Fruit fly (Drosophila melanogaster): ENCODE measurements around the gene Cpr12A.

Gene Cpr12A

DNA sequence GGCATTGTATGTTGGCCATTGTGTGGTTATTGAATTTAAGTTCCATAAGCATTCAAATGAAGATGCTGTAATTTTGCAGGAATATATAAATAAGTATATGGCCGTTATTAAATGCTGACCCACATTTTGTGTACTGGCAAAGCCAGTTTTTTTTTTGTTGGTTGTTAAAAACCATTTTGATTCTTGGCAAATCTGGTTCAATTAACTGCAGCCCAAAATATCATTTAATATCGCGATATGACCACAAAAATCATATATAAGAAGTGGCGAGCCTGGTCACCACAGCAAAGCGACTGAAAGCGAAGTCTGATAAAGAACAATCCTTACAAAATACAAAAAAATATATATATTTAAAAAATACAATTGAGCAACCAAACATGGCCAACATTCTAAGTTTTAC is 12.7 kb downstream of the Cpr12A start, which contains the start of gene CG32631:
TSS of gene CG32631 (plus strand) at position 301 of the 400 bp plus-strand sequence.
- no peak for TF ChIP-seq CG8319 (GFP tag; optimal IDR thresholded peaks at IDR 0.05)

DNA sequence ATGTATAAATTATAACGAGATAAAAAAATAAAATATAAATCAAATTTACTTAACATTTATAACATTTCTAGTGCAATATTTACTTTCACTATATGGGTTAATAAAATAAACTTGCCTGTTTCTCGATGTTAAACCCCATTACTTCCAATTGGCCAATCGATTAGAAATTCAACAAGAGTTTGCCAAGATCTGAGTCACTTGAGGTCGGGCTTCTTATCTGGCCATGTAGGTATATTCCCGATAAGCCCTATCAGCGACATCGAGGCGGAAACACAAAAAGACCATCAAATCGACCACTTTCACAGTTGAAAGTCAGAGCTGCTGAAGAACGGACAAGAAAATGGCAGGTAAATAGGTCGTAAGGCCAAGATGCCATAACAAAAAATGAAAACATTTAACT is 17.9 kb downstream of the Cpr12A start, which contains the start of gene CG32633:
TSS of gene CG32633 (plus strand) at position 301 of the 400 bp plus-strand sequence.
- TF ChIP-seq topi (GFP tag; optimal IDR thresholded peaks at IDR 0.05) (no peak), vri (GFP tag; optimal IDR thresholded peaks at IDR 0.05) (peak; percentile 15)

DNA sequence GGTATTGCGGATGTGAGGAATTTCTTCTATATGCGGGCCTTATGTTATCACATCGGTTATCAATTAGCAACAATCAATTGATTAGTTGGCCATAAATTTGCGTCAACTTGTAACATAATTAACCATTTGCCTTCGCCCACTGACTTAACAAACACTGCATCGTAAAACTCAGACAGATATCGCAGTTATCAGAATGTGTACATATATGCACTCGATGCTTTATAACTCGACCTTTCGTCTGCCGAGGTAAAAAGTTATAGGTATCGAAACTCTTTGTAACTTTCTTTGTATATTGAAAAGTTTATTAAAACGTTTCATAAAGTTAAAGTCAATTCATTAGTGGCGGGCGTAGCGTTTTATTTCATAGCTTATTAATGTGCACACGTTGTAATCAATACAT is 19.6 kb downstream of the Cpr12A start:
- TF ChIP-seq Smox (GFP tag; optimal IDR thresholded peaks at IDR 0.05), result no peak
- peak; percentile 14 for TF ChIP-seq vri (GFP tag; optimal IDR thresholded peaks at IDR 0.05)

DNA sequence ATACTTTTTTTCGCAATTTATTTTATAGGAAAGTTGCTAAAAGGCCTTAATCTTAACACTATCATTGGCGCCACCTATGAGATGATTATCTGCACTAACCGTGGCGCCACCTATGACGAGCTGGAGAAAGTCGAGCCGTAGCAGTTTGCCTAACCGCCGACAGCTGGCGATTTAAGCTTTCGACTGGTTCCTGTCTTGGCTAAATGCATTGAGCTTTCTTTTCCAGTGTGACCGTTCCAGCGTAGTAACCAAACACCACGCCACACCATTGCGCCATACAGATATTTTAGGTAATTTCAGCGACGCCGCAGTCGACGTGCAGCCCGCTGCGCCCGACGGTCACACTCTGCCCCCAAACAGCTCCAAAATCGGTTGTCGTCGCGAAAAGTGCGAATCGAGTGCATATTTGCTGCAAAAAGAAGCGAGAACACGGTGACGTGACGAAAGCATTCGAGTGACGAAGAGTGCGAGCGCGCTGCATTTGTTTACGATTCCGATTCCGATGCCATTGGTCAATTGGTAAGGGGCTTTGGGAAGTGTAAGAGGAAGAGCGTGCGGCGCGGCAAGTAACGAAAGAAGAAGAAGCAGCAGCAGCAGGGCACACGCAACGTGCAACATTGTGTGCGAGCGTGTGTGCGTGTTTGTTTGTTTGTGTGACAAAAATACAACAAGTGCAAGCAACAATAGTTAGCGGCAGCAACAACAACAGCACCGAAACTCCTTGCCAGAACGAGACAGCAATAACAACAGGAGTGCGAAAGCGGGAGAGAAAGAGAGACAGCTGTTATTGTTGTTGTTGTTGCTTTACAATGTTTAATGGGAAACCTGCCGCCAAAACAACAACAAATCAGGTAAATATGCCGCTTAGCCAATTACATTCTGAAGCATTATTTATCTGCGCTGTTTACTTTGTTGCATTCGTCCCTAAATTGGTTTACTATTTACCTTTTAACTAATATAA is 20.3 kb downstream of the Cpr12A start, which contains the start of the genes CG46311 and Tpst:
TSS of gene CG46311 (plus strand) at position 341 of the 961 bp plus-strand sequence.
TSS of gene Tpst (plus strand) at position 341 of the 961 bp plus-strand sequence.
- peak; percentile 42 for TF ChIP-seq net (GFP tag; optimal IDR thresholded peaks at IDR 0.05)
- TF ChIP-seq CG7368 (GFP tag; optimal IDR thresholded peaks at IDR 0.05), result no peak
- peak; percentile 65 for TF ChIP-seq CG6854 (GFP tag; optimal IDR thresholded peaks at IDR 0.05)
- no peak for TF ChIP-seq Lpt (GFP tag; optimal IDR thresholded peaks at IDR 0.05)
- TF ChIP-seq lz (GFP tag; optimal IDR thresholded peaks at IDR 0.05), result peak; percentile 68
- TF ChIP-seq Sox15 (GFP tag; optimal IDR thresholded peaks at IDR 0.05), result no peak
- TF ChIP-seq Sox102F (GFP tag; optimal IDR thresholded peaks at IDR 0.05), result no peak
- peak; percentile 12 for TF ChIP-seq topi (GFP tag; optimal IDR thresholded peaks at IDR 0.05)
- no peak for TF ChIP-seq Gug (GFP tag; IDR thresholded peaks at IDR 0.05)
- peak; percentile 10 for TF ChIP-seq acj6 (GFP tag; optimal IDR thresholded peaks at IDR 0.05)
- TF ChIP-seq spab (GFP tag; optimal IDR thresholded peaks at IDR 0.05), result no peak
- peak; percentile 22 to 81 for TF ChIP-seq ss (GFP tag; optimal IDR thresholded peaks at IDR 0.05)
- peak; percentile 24; the same call in 1 of the 2 replicates for TF ChIP-seq CG15336 (GFP tag; IDR thresholded peaks at IDR 0.05)
- no peak for TF ChIP-seq CG10669 (GFP tag; optimal IDR thresholded peaks at IDR 0.05)
- no peak for TF ChIP-seq CG6276 (GFP tag; optimal IDR thresholded peaks at IDR 0.05)
- TF ChIP-seq fkh (GFP tag; optimal IDR thresholded peaks at IDR 0.05), result peak; percentile 47
- no peak for TF ChIP-seq CG6163 (GFP tag; IDR thresholded peaks at IDR 0.05)
- peak; percentile 61 for TF ChIP-seq svp (GFP tag)
- TF ChIP-seq Eip93F (GFP tag; optimal IDR thresholded peaks at IDR 0.05), result no peak
- peak; percentile 32 for TF ChIP-seq CG6808 (GFP tag; optimal IDR thresholded peaks at IDR 0.05)
- no peak for TF ChIP-seq Ets21C (GFP tag; optimal IDR thresholded peaks at IDR 0.05)
- no peak for TF ChIP-seq dac (GFP tag; optimal IDR thresholded peaks at IDR 0.05)
- TF ChIP-seq Hr39 (GFP tag; optimal IDR thresholded peaks at IDR 0.05), result peak; percentile 63
- peak; percentile 50 for TF ChIP-seq pdm3 (GFP tag; optimal IDR thresholded peaks at IDR 0.05)
- TF ChIP-seq salr (GFP tag; optimal IDR thresholded peaks at IDR 0.05), result no peak
- peak; percentile 39 for TF ChIP-seq esn (GFP tag; optimal IDR thresholded peaks at IDR 0.05)
- TF ChIP-seq Met (GFP tag; optimal IDR thresholded peaks at IDR 0.05), result peak; percentile 38
- TF ChIP-seq CG3919 (GFP tag; optimal IDR thresholded peaks at IDR 0.05), result peak; percentile 35
- 0 out of 3 replicates have a peak, but pooled peaks have one; percentile 32 for TF ChIP-seq CG8119 (GFP tag; IDR thresholded peaks at IDR 0.05)
- no peak for TF ChIP-seq achi (GFP tag; optimal IDR thresholded peaks at IDR 0.05)
- TF ChIP-seq Hr38 (GFP tag; optimal IDR thresholded peaks at IDR 0.05), result no peak
- no peak for TF ChIP-seq OdsH (GFP tag; optimal IDR thresholded peaks at IDR 0.05)
- peak; percentile 27 for TF ChIP-seq CG1621 (tag; optimal IDR thresholded peaks at IDR 0.05)
- no peak for TF ChIP-seq CG11762 (GFP tag; optimal IDR thresholded peaks at IDR 0.05; ENCODE audit: insufficient read depth)
- peak; percentile 66 for TF ChIP-seq CG31627 (GFP tag; optimal IDR thresholded peaks at IDR 0.05)
- peak; percentile 26 for TF ChIP-seq CG3032 (tag; optimal IDR thresholded peaks at IDR 0.05)
- peak; percentile 38 for TF ChIP-seq Sox14 (GFP tag; optimal IDR thresholded peaks at IDR 0.05)
- TF ChIP-seq cyc (GFP tag; optimal IDR thresholded peaks at IDR 0.05), result peak; percentile 65
- no peak for TF ChIP-seq Ets96B (tag; optimal IDR thresholded peaks at IDR 0.05)
- no peak for TF ChIP-seq fd59A (GFP tag; optimal IDR thresholded peaks at IDR 0.05)
